Worm (Caenorhabditis elegans) whole organism, L3 larva: ENCODE data around the gene cyp-25A3.

Source experiments
- R02D3.7 ChIP-seq: fragments of 150-350 bp; optimal IDR thresholded peaks from 2 replicates; lab custom pipeline; 2014; ENCODE audit warnings: missing biosample characterization, missing genetic modification characterization
- aly-2 ChIP-seq: fragments of 150-350 bp; optimal IDR thresholded peaks from 2 replicates; lab custom pipeline; 2014; ENCODE audit warnings: missing biosample characterization, missing genetic modification characterization
- ceh-16 ChIP-seq: sonication (generic microtip); optimal IDR thresholded peaks from 2 replicates; lab custom pipeline; 2017; ENCODE audit warnings: missing biosample characterization, missing genetic modification characterization
- ceh-28 ChIP-seq: fragments of 150-350 bp; optimal IDR thresholded peaks from 2 replicates; lab custom pipeline; 2014; ENCODE audit warnings: missing biosample characterization, missing genetic modification reagents, missing genetic modification characterization
- ceh-82 ChIP-seq: fragments of 150-350 bp; optimal IDR thresholded peaks from 2 replicates; lab custom pipeline; 2014; ENCODE audit warnings: missing biosample characterization, missing genetic modification characterization
- ceh-9 ChIP-seq: sonication (generic microtip); optimal IDR thresholded peaks from 2 replicates; lab custom pipeline; 2018; ENCODE audit warnings: missing biosample characterization, missing genetic modification characterization
- egl-27 ChIP-seq: sonication (generic microtip); optimal IDR thresholded peaks from 4 replicates; lab custom pipeline; 2017; ENCODE audit warnings: missing biosample characterization, missing genetic modification reagents, missing genetic modification characterization
- egl-5 ChIP-seq: fragments of 150-350 bp; optimal IDR thresholded peaks from 2 replicates; lab custom pipeline; 2017; ENCODE audit warnings: missing biosample characterization, missing genetic modification reagents, missing genetic modification characterization, inconsistent platforms
- elt-1 ChIP-seq: fragments of 150-350 bp; optimal IDR thresholded peaks from 2 replicates; lab custom pipeline; 2014; ENCODE audit warnings: missing biosample characterization, missing genetic modification characterization
- elt-2 ChIP-seq: sonication (generic microtip); optimal IDR thresholded peaks from 2 replicates; lab custom pipeline; 2016; ENCODE audit warnings: missing genetic modification reagents, mild to moderate bottlenecking, missing genetic modification characterization, missing compliant biosample characterization
- fkh-10 ChIP-seq: sonication (generic microtip); optimal IDR thresholded peaks from 2 replicates; lab custom pipeline; 2017; ENCODE audit warnings: missing biosample characterization, missing genetic modification reagents, missing genetic modification characterization
- fkh-2 ChIP-seq: fragments of 150-350 bp; optimal IDR thresholded peaks from 2 replicates; lab custom pipeline; 2014; ENCODE audit warnings: missing biosample characterization, missing genetic modification reagents, missing genetic modification characterization
- fos-1 ChIP-seq: fragments of 150-350 bp; optimal IDR thresholded peaks from 2 replicates; lab custom pipeline; 2014; ENCODE audit warnings: missing biosample characterization, missing genetic modification characterization
- lin-15B ChIP-seq: fragments of 150-350 bp; optimal IDR thresholded peaks from 2 replicates; lab custom pipeline; 2014; ENCODE audit warnings: missing biosample characterization, missing genetic modification characterization
- lsy-12 ChIP-seq: sonication (generic microtip); optimal IDR thresholded peaks from 2 replicates; lab custom pipeline; 2016; ENCODE audit warnings: mild to moderate bottlenecking, missing genetic modification characterization, missing compliant biosample characterization
- mml-1 ChIP-seq: fragments of 150-350 bp; sonication (generic microtip); optimal IDR thresholded peaks from 3 replicates; lab custom pipeline; 2014; ENCODE audit warnings: missing biosample characterization, missing genetic modification characterization
- nfya-1 ChIP-seq: sonication (generic microtip); optimal IDR thresholded peaks from 2 replicates; lab custom pipeline; 2017; ENCODE audit warnings: missing genetic modification characterization, mild to moderate bottlenecking, missing compliant biosample characterization, antibody characterized with exemption, moderate library complexity; ENCODE audit not compliant: insufficient read depth
- nhr-11 ChIP-seq: fragments of 150-350 bp; optimal IDR thresholded peaks from 2 replicates; lab custom pipeline; 2014; ENCODE audit warnings: missing biosample characterization, missing genetic modification characterization
- nhr-23 ChIP-seq: fragments of 150-350 bp; optimal IDR thresholded peaks from 2 replicates; lab custom pipeline; 2014; ENCODE audit warnings: missing biosample characterization, missing genetic modification reagents, missing genetic modification characterization
- nhr-237 ChIP-seq: fragments of 150-350 bp; optimal IDR thresholded peaks from 2 replicates; lab custom pipeline; 2014; ENCODE audit warnings: missing biosample characterization, missing genetic modification characterization
- nhr-25 ChIP-seq: sonication (generic microtip); optimal IDR thresholded peaks from 2 replicates; lab custom pipeline; 2017; ENCODE audit warnings: missing biosample characterization, missing genetic modification characterization
- nhr-43 ChIP-seq: sonication (generic microtip); optimal IDR thresholded peaks from 2 replicates; lab custom pipeline; 2016; ENCODE audit warnings: mild to moderate bottlenecking, missing genetic modification characterization, missing compliant biosample characterization; ENCODE audit not compliant: poor library complexity, severe bottlenecking
- nhr-76 ChIP-seq: fragments of 150-350 bp; sonication (generic microtip); optimal IDR thresholded peaks from 5 replicates; lab custom pipeline; 2014; ENCODE audit warnings: missing biosample characterization, missing genetic modification characterization
- pha-4 ChIP-seq: fragments of 150-350 bp; optimal IDR thresholded peaks from 2 replicates; lab custom pipeline; 2014; ENCODE audit warnings: missing biosample characterization, missing genetic modification reagents, missing genetic modification characterization
- pqm-1 ChIP-seq: fragments of 150-350 bp; optimal IDR thresholded peaks from 2 replicates; lab custom pipeline; 2017; ENCODE audit warnings: missing biosample characterization, missing genetic modification characterization, inconsistent platforms
- sea-2 ChIP-seq: fragments of 150-350 bp; sonication (generic microtip); optimal IDR thresholded peaks from 4 replicates; lab custom pipeline; 2014; ENCODE audit warnings: missing biosample characterization, missing genetic modification reagents, missing genetic modification characterization
- skn-1 ChIP-seq: fragments of 150-350 bp; optimal IDR thresholded peaks from 2 replicates; lab custom pipeline; 2014; ENCODE audit warnings: missing biosample characterization, missing genetic modification characterization
- snpc-4 ChIP-seq: fragments of 150-350 bp; optimal IDR thresholded peaks from 2 replicates; lab custom pipeline; 2014; ENCODE audit warnings: missing biosample characterization, missing genetic modification characterization
- tbx-2 ChIP-seq: sonication (generic microtip); optimal IDR thresholded peaks from 2 replicates; lab custom pipeline; 2016; ENCODE audit warnings: mild to moderate bottlenecking, missing genetic modification characterization, missing compliant biosample characterization
- unc-39 ChIP-seq: sonication (generic microtip); optimal IDR thresholded peaks from 4 replicates; lab custom pipeline; 2017; ENCODE audit warnings: missing biosample characterization, missing genetic modification characterization

The cyp-25A3 gene

ce11 chrIII:3875608-3876007 is 36.1 kb upstream of the cyp-25A3 start:
- no peak for TF ChIP-seq skn-1 (tag; lab: Kevin White, UChicago)
- peak; percentile 43 for TF ChIP-seq nhr-23 (tag; lab: Kevin White, UChicago)
- TF ChIP-seq nfya-1 = no peak
- peak; percentile 55 for TF ChIP-seq pha-4
- peak; percentile 53 for TF ChIP-seq nhr-43 (tag; lab: Kevin White, UChicago)
- TF ChIP-seq nhr-76 (tag; lab: Kevin White, UChicago) = no peak
- peak; percentile 69 for TF ChIP-seq nhr-25 (tag; lab: Kevin White, UChicago)
- TF ChIP-seq elt-2 = peak; percentile 58
- peak; percentile 56 for TF ChIP-seq egl-5 (tag; lab: Kevin White, UChicago)

ce11 chrIII:3874895-3875294 is 35.4 kb upstream of the cyp-25A3 start:
- TF ChIP-seq pha-4 (peak; percentile 34), ceh-82 (tag; lab: Kevin White, UChicago) (no peak), ceh-9 (tag; lab: Kevin White, UChicago) (no peak), R02D3.7 (tag; lab: Kevin White, UChicago) (no peak), elt-2 (peak; percentile 45)

- no peak for TF ChIP-seq skn-1 (tag; lab: Kevin White, UChicago)
- TF ChIP-seq nfya-1 = no peak
- no peak for TF ChIP-seq mml-1 (tag; lab: Kevin White, UChicago)
- TF ChIP-seq elt-1 (tag; lab: Kevin White, UChicago) = no peak
- peak; percentile 69 for TF ChIP-seq nhr-25 (tag; lab: Kevin White, UChicago)
- no peak for TF ChIP-seq fos-1 (tag; lab: Kevin White, UChicago)
Observed at ce11 chrIII:3874492-3874891, 35.0 kb upstream of the cyp-25A3 start.

ce11 chrIII:3873424-3873823 is 33.9 kb upstream of the cyp-25A3 start:
- TF ChIP-seq pqm-1 (tag; lab: Kevin White, UChicago) (peak; percentile 25), ceh-16 (tag; lab: Kevin White, UChicago) (no peak), nhr-25 (tag; lab: Kevin White, UChicago) (peak; percentile 39), fkh-2 (tag; lab: Kevin White, UChicago) (no peak), nhr-23 (tag; lab: Kevin White, UChicago) (no peak), elt-2 (peak; percentile 52), unc-39 (no peak), fos-1 (tag; lab: Kevin White, UChicago) (no peak), nhr-43 (tag; lab: Kevin White, UChicago) (no peak), lin-15B (tag; lab: Kevin White, UChicago) (no peak), pha-4 (peak; percentile 83), tbx-2 (no peak), mml-1 (tag; lab: Kevin White, UChicago) (no peak), sea-2 (GFP tag; lab: Kevin White, UChicago) (no peak), fkh-10 (no peak), aly-2 (tag; lab: Kevin White, UChicago) (no peak)

- no peak for TF ChIP-seq nhr-11
- no peak for TF ChIP-seq nhr-43 (tag; lab: Kevin White, UChicago)
- no peak for TF ChIP-seq fos-1 (tag; lab: Kevin White, UChicago)
- TF ChIP-seq aly-2 (tag; lab: Kevin White, UChicago) = no peak
- no peak for TF ChIP-seq lsy-12 (tag; lab: Kevin White, UChicago)
- TF ChIP-seq egl-5 (tag; lab: Kevin White, UChicago) = no peak
- TF ChIP-seq elt-2 = no peak
- TF ChIP-seq snpc-4 (tag; lab: Kevin White, UChicago) = no peak
- no peak for TF ChIP-seq pha-4
- no peak for TF ChIP-seq egl-27 (tag; lab: Kevin White, UChicago)
- no peak for TF ChIP-seq R02D3.7 (tag; lab: Kevin White, UChicago)
- TF ChIP-seq nhr-237 (tag; lab: Kevin White, UChicago) = no peak
- TF ChIP-seq nhr-25 (tag; lab: Kevin White, UChicago) = no peak
- no peak for TF ChIP-seq lin-15B (tag; lab: Kevin White, UChicago)
Observed at ce11 chrIII:3872978-3873377, 33.4 kb upstream of the cyp-25A3 start.

ce11 chrIII:3871763-3872486 is 32.4 kb upstream of the cyp-25A3 start:
- TF ChIP-seq mml-1 (tag; lab: Kevin White, UChicago) (no peak), ceh-28 (tag; lab: Kevin White, UChicago) (no peak), fkh-2 (tag; lab: Kevin White, UChicago) (no peak), elt-2 (peak; percentile 34), pqm-1 (tag; lab: Kevin White, UChicago) (peak; percentile 13)
- TF ChIP-seq, all 47 proteins: peak for 2
